Worm (Caenorhabditis elegans): ENCODE results near the gene Y50D7A.3.
A peak's percentile ranks its signal among the peaks of the same experiment; 100 is the strongest.

Y50D7A.3 gene

ce11 chrIII:254235-254634, at the start of gene Y50D7A.3:
Gene Y50D7A.3, plus strand, starts transcription at chrIII:254535.
- no peak for TF ChIP-seq ceh-82 (tag; optimal IDR thresholded peaks at IDR 0.05)
- TF ChIP-seq ztf-11 (tag; optimal IDR thresholded peaks at IDR 0.05) = no peak
- TF ChIP-seq sox-4 (tag; optimal IDR thresholded peaks at IDR 0.05) = no peak
- no peak for TF ChIP-seq nhr-12 (tag; optimal IDR thresholded peaks at IDR 0.05)
- TF ChIP-seq lir-3 (tag; optimal IDR thresholded peaks at IDR 0.05; ENCODE audit: poor library complexity) = no peak
- no peak for TF ChIP-seq nhr-85 (tag)
- TF ChIP-seq pax-3 (tag; optimal IDR thresholded peaks at IDR 0.05) = no peak
- TF ChIP-seq tbx-2 (tag; optimal IDR thresholded peaks at IDR 0.05) = no peak
- TF ChIP-seq ets-5 (GFP tag; IDR thresholded peaks at IDR 0.05) = no peak
- TF ChIP-seq ztf-4 (tag; optimal IDR thresholded peaks at IDR 0.05) = no peak

- TF ChIP-seq Y116A8C.19 (tag; optimal IDR thresholded peaks at IDR 0.05; ENCODE audit: borderline replicate concordance) (no peak), nhr-237 (tag; optimal IDR thresholded peaks at IDR 0.05) (no peak), zag-1 (tag; optimal IDR thresholded peaks at IDR 0.05) (no peak), nhr-85 (tag) (peak; percentile 36)
Measured at ce11 chrIII:207023-207422, 47.3 kb upstream of the Y50D7A.3 start, which contains the start of gene W10C4.1. Gene W10C4.1, minus strand, starts transcription at chrIII:207123.

ce11 chrIII:208793-209694, 45.3 kb upstream of the Y50D7A.3 start:
- TF ChIP-seq nhr-84 (tag; optimal IDR thresholded peaks at IDR 0.05) (no peak), fkh-10 (GFP tag; optimal IDR thresholded peaks at IDR 0.05) (peak; percentile 59), ceh-82 (tag; optimal IDR thresholded peaks at IDR 0.05) (no peak)

ce11 chrIII:209695-210091, 44.6 kb upstream of the Y50D7A.3 start, which contains the start of gene klp-20:
Gene klp-20, plus strand, starts transcription at chrIII:209992.
- TF ChIP-seq dsc-1 (tag; optimal IDR thresholded peaks at IDR 0.05) = no peak
- no peak for TF ChIP-seq ceh-8 (GFP tag; optimal IDR thresholded peaks at IDR 0.05)
- TF ChIP-seq irx-1 (tag; optimal IDR thresholded peaks at IDR 0.05) = no peak
- TF ChIP-seq nhr-90 (tag; optimal IDR thresholded peaks at IDR 0.05; ENCODE audit: poor library complexity) = no peak
- no peak for TF ChIP-seq nhr-11 (tag; optimal IDR thresholded peaks at IDR 0.05)
- TF ChIP-seq snu-23 (GFP tag; optimal IDR thresholded peaks at IDR 0.05) = no peak
- TF ChIP-seq dpl-1 (GFP tag; optimal IDR thresholded peaks at IDR 0.05) = no peak
- TF ChIP-seq nhr-77 (tag; optimal IDR thresholded peaks at IDR 0.05) = no peak

ce11 chrIII:211387-211786, 42.9 kb upstream of the Y50D7A.3 start:
- TF ChIP-seq ceh-90 (tag; optimal IDR thresholded peaks at IDR 0.05) (no peak), lin-14 (GFP tag; optimal IDR thresholded peaks at IDR 0.05) (peak; percentile 31), isw-1 (GFP tag; IDR thresholded peaks at IDR 0.05) (no peak), grh-1 (GFP tag; IDR thresholded peaks at IDR 0.05) (no peak), fkh-10 (GFP tag; optimal IDR thresholded peaks at IDR 0.05) (peak; percentile 46)

- TF ChIP-seq tlp-1 (tag; optimal IDR thresholded peaks at IDR 0.05) (no peak), efl-1 (optimal IDR thresholded peaks at IDR 0.05) (peak; percentile 15 to 26), efl-1 (GFP tag; optimal IDR thresholded peaks at IDR 0.05 in 1 of 2) (no peak), fkh-8 (tag; optimal IDR thresholded peaks at IDR 0.05) (peak; percentile 43), snu-23 (GFP tag; optimal IDR thresholded peaks at IDR 0.05) (peak; percentile 5), ceh-82 (tag; optimal IDR thresholded peaks at IDR 0.05) (peak in 1 of 3 experiments; percentile 32)
Measured at ce11 chrIII:220368-220767, 34.0 kb upstream of the Y50D7A.3 start.

All from whole organism, L1 larva.